Fruit fly (Drosophila melanogaster) whole organism, embryonic: ENCODE measurements around the gene GNBP3.

Source experiments
- Abd-B ChIP-seq: fragments of 200-800 bp; sonication (Bioruptor generic); optimal IDR thresholded peaks from 2 replicates; lab custom pipeline; 2018; ENCODE audit warnings: missing biosample characterization, mild to moderate bottlenecking, missing genetic modification characterization, moderate library complexity
- Asciz ChIP-seq: fragments of 200-800 bp; sonication (Bioruptor generic); optimal IDR thresholded peaks from 2 replicates; lab custom pipeline; 2017; ENCODE audit warnings: missing biosample characterization, mild to moderate bottlenecking, missing genetic modification characterization, missing genetic modification reagents
- B-H2 ChIP-seq: fragments of 200-800 bp; sonication (Bioruptor generic); optimal IDR thresholded peaks from 2 replicates; lab custom pipeline; 2018; ENCODE audit warnings: missing biosample characterization, mild to moderate bottlenecking, missing genetic modification characterization
- CG10274 ChIP-seq: fragments of 200-800 bp; sonication (Bioruptor generic); optimal IDR thresholded peaks from 3 replicates; lab custom pipeline; 2017; ENCODE audit warnings: missing biosample characterization, mild to moderate bottlenecking, missing genetic modification characterization
- CG10565 ChIP-seq: fragments of 200-800 bp; sonication (Bioruptor generic); optimal IDR thresholded peaks from 3 replicates; lab custom pipeline; 2016; ENCODE audit warnings: missing biosample characterization, mild to moderate bottlenecking, missing genetic modification characterization
- CG10959 ChIP-seq: fragments of 200-800 bp; sonication (Bioruptor generic); IDR thresholded peaks from 2 replicates; pipeline ENCODE4 v1.3.6; 2022; ENCODE audit warnings: missing biosample characterization, missing genetic modification characterization
- CG10979 ChIP-seq: fragments of 200-800 bp; sonication (Bioruptor generic); optimal IDR thresholded peaks from 2 replicates; lab custom pipeline; 2018; ENCODE audit warnings: missing biosample characterization, mild to moderate bottlenecking, missing genetic modification characterization, moderate library complexity
- CG12104 ChIP-seq: fragments of 200-800 bp; sonication (Bioruptor generic); optimal IDR thresholded peaks from 3 replicates; lab custom pipeline; 2016; ENCODE audit warnings: missing biosample characterization, missing genetic modification characterization
- CG13123 ChIP-seq: fragments of 200-800 bp; sonication (Bioruptor generic); optimal IDR thresholded peaks from 2 replicates; lab custom pipeline; 2016; ENCODE audit warnings: missing biosample characterization, missing genetic modification characterization
- CG13624 ChIP-seq: fragments of 200-800 bp; sonication (Bioruptor generic); optimal IDR thresholded peaks from 2 replicates; lab custom pipeline; 2016; ENCODE audit warnings: missing biosample characterization, missing genetic modification characterization
- CG14050 ChIP-seq: fragments of 200-800 bp; sonication (Bioruptor generic); IDR thresholded peaks from 3 replicates; pipeline ENCODE4 v1.3.6; 2022; ENCODE audit warnings: missing biosample characterization, missing genetic modification characterization
- CG14710 ChIP-seq: fragments of 200-800 bp; sonication (Bioruptor generic); optimal IDR thresholded peaks from 3 replicates; lab custom pipeline; 2019; ENCODE audit warnings: missing biosample characterization, mild to moderate bottlenecking, missing genetic modification characterization, moderate library complexity
- CG2199 ChIP-seq: fragments of 200-800 bp; sonication (Bioruptor generic); IDR thresholded peaks from 3 replicates; pipeline ENCODE4 v1.3.6; 2022; ENCODE audit warnings: missing biosample characterization, missing genetic modification characterization
- CG2678 ChIP-seq: fragments of 200-800 bp; sonication (Bioruptor generic); optimal IDR thresholded peaks from 3 replicates; lab custom pipeline; 2019; ENCODE audit warnings: missing biosample characterization, mild to moderate bottlenecking, missing genetic modification characterization, moderate library complexity
- CG30020 ChIP-seq: fragments of 200-800 bp; optimal IDR thresholded peaks from 2 replicates; lab custom pipeline; 2019; ENCODE audit warnings: missing biosample characterization, mild to moderate bottlenecking, missing genetic modification characterization, moderate library complexity
- CG31441 ChIP-seq: fragments of 200-800 bp; sonication (Bioruptor generic); IDR thresholded peaks from 2 replicates; pipeline ENCODE4 v1.3.6; 2022; ENCODE audit warnings: missing biosample characterization, missing genetic modification characterization
- CG32772 ChIP-seq: fragments of 200-800 bp; sonication (Bioruptor generic); IDR thresholded peaks from 2 replicates; pipeline ENCODE4 v1.3.6; 2022; ENCODE audit warnings: missing biosample characterization, missing genetic modification characterization
- CG3838 ChIP-seq: fragments of 200-800 bp; sonication (Bioruptor generic); optimal IDR thresholded peaks from 3 replicates; lab custom pipeline; 2016; ENCODE audit warnings: missing biosample characterization, missing genetic modification characterization
- CG3995 ChIP-seq: fragments of 200-800 bp; sonication (Bioruptor generic); optimal IDR thresholded peaks from 3 replicates; lab custom pipeline; 2016; ENCODE audit warnings: missing biosample characterization, missing genetic modification characterization
- CG5180 ChIP-seq: fragments of 200-800 bp; sonication (Bioruptor generic); optimal IDR thresholded peaks from 3 replicates; lab custom pipeline; 2017; ENCODE audit warnings: missing biosample characterization, missing genetic modification characterization, mild to moderate bottlenecking, moderate library complexity, missing genetic modification reagents
- CG7556 ChIP-seq: fragments of 200-800 bp; sonication (Bioruptor generic); optimal IDR thresholded peaks from 2 replicates; lab custom pipeline; 2017; ENCODE audit warnings: missing biosample characterization, mild to moderate bottlenecking, missing genetic modification characterization
- CG9797 ChIP-seq: fragments of 200-800 bp; sonication (Bioruptor generic); optimal IDR thresholded peaks from 3 replicates; lab custom pipeline; 2018; ENCODE audit warnings: missing biosample characterization, mild to moderate bottlenecking, missing genetic modification characterization
- Deaf1 ChIP-seq: fragments of 200-800 bp; optimal IDR thresholded peaks from 3 replicates; lab custom pipeline; 2019; ENCODE audit warnings: missing biosample characterization, mild to moderate bottlenecking, missing genetic modification characterization, moderate library complexity
- Hr3 ChIP-seq: fragments of 200-800 bp; sonication (Bioruptor generic); optimal IDR thresholded peaks from 3 replicates; lab custom pipeline; 2016; ENCODE audit warnings: missing biosample characterization, missing genetic modification characterization
- MESR4 ChIP-seq: fragments of 200-800 bp; sonication (Bioruptor generic); optimal IDR thresholded peaks from 2 replicates; lab custom pipeline; 2018; ENCODE audit warnings: missing biosample characterization, mild to moderate bottlenecking, missing genetic modification characterization, moderate library complexity
- Max ChIP-seq: fragments of 200-800 bp; sonication (Bioruptor generic); optimal IDR thresholded peaks from 2 replicates; lab custom pipeline; 2016; ENCODE audit warnings: missing biosample characterization, mild to moderate bottlenecking, missing genetic modification characterization
- NC2β ChIP-seq: fragments of 200-800 bp; sonication (Bioruptor generic); optimal IDR thresholded peaks from 2 replicates; lab custom pipeline; 2016; ENCODE audit warnings: missing biosample characterization, missing genetic modification characterization
- Nf-YB ChIP-seq: fragments of 200-800 bp; sonication (Bioruptor generic); optimal IDR thresholded peaks from 3 replicates; lab custom pipeline; 2019; ENCODE audit warnings: missing biosample characterization, mild to moderate bottlenecking, missing genetic modification characterization, moderate library complexity
- Sry-δ ChIP-seq: fragments of 200-800 bp; sonication (Bioruptor generic); optimal IDR thresholded peaks from 2 replicates; lab custom pipeline; 2016; ENCODE audit warnings: missing biosample characterization, missing genetic modification characterization
- Ssrp ChIP-seq: fragments of 200-800 bp; sonication (Bioruptor generic); optimal IDR thresholded peaks from 2 replicates; lab custom pipeline; 2018; ENCODE audit warnings: missing biosample characterization, mild to moderate bottlenecking, missing genetic modification characterization, moderate library complexity
- ab ChIP-seq: fragments of 200-800 bp; sonication (Bioruptor generic); optimal IDR thresholded peaks from 2 replicates; lab custom pipeline; 2016; ENCODE audit warnings: missing biosample characterization, missing genetic modification characterization
- ash1 ChIP-seq: fragments of 200-800 bp; sonication (Bioruptor generic); optimal IDR thresholded peaks from 2 replicates; lab custom pipeline; 2018; ENCODE audit warnings: missing biosample characterization, mild to moderate bottlenecking, missing genetic modification characterization
- ato ChIP-seq: fragments of 200-800 bp; sonication (Bioruptor generic); IDR thresholded peaks from 2 replicates; pipeline ENCODE4 v1.3.6; 2022; ENCODE audit warnings: missing biosample characterization, missing genetic modification characterization; ENCODE audit not compliant: partially characterized antibody
- cg ChIP-seq: fragments of 200-800 bp; sonication (Bioruptor generic); optimal IDR thresholded peaks from 3 replicates; lab custom pipeline; 2019; ENCODE audit warnings: missing biosample characterization, mild to moderate bottlenecking, missing genetic modification characterization, moderate library complexity
- croc ChIP-seq: fragments of 200-800 bp; sonication (Bioruptor generic); conservative IDR thresholded peaks from 3 replicates; pipeline ENCODE4 v1.3.6; 2022; ENCODE audit warnings: missing biosample characterization, missing genetic modification characterization
- ems ChIP-seq: fragments of 200-800 bp; sonication (Bioruptor generic); optimal IDR thresholded peaks from 3 replicates; lab custom pipeline; 2016; ENCODE audit warnings: missing biosample characterization, missing genetic modification characterization
- esg ChIP-seq: fragments of 200-800 bp; sonication (Bioruptor generic); conservative IDR thresholded peaks from 2 replicates; pipeline ENCODE4 v1.3.6; 2022; ENCODE audit warnings: missing biosample characterization, missing genetic modification characterization
- ewg ChIP-seq: fragments of 200-800 bp; sonication (Bioruptor generic); optimal IDR thresholded peaks from 3 replicates; lab custom pipeline; 2017; ENCODE audit warnings: mild to moderate bottlenecking, missing biosample characterization, missing genetic modification reagents, missing genetic modification characterization
- fd64A ChIP-seq: fragments of 200-800 bp; sonication (Bioruptor generic); optimal IDR thresholded peaks from 3 replicates; lab custom pipeline; 2018; ENCODE audit warnings: missing biosample characterization, mild to moderate bottlenecking, missing genetic modification characterization
- her ChIP-seq: fragments of 200-800 bp; sonication (Bioruptor generic); optimal IDR thresholded peaks from 2 replicates; lab custom pipeline; 2016; ENCODE audit warnings: missing biosample characterization, missing genetic modification characterization
- kah ChIP-seq: fragments of 200-800 bp; sonication (Bioruptor generic); optimal IDR thresholded peaks from 2 replicates; lab custom pipeline; 2018; ENCODE audit warnings: missing biosample characterization, mild to moderate bottlenecking, missing genetic modification characterization
- salm ChIP-seq: fragments of 200-800 bp; sonication (Bioruptor generic); optimal IDR thresholded peaks from 2 replicates; lab custom pipeline; 2018; ENCODE audit warnings: missing biosample characterization, mild to moderate bottlenecking, missing genetic modification characterization
- schlank ChIP-seq: fragments of 200-800 bp; sonication (Bioruptor generic); optimal IDR thresholded peaks from 2 replicates; lab custom pipeline; 2018; ENCODE audit warnings: missing biosample characterization, mild to moderate bottlenecking, missing genetic modification characterization
- sens ChIP-seq: fragments of 200-800 bp; sonication (Bioruptor generic); peaks from one replicate; lab custom pipeline; 2016; ENCODE audit warnings: missing biosample characterization, missing genetic modification characterization
- sisA ChIP-seq: fragments of 200-800 bp; sonication (Bioruptor generic); IDR thresholded peaks from 2 replicates; pipeline ENCODE4 v1.3.6; 2022; ENCODE audit warnings: missing biosample characterization, missing genetic modification characterization
- sna ChIP-seq: fragments of 200-800 bp; sonication (Bioruptor generic); IDR thresholded peaks from 2 replicates; pipeline ENCODE4 v1.3.6; 2022; ENCODE audit warnings: missing biosample characterization, missing genetic modification characterization; ENCODE audit not compliant: partially characterized antibody
- sqz ChIP-seq: fragments of 200-800 bp; sonication (Bioruptor generic); optimal IDR thresholded peaks from 3 replicates; lab custom pipeline; 2018; ENCODE audit warnings: missing biosample characterization, mild to moderate bottlenecking, missing genetic modification characterization
- sr ChIP-seq: fragments of 200-800 bp; sonication (Bioruptor generic); IDR thresholded peaks from 3 replicates; pipeline ENCODE4 v1.3.6; 2022; ENCODE audit warnings: missing biosample characterization, missing genetic modification characterization
- ssp ChIP-seq: fragments of 200-800 bp; sonication (Bioruptor generic); IDR thresholded peaks from 2 replicates; pipeline ENCODE4 v1.3.6; 2022; ENCODE audit warnings: missing biosample characterization, missing genetic modification characterization
- tin ChIP-seq: fragments of 200-800 bp; sonication (Bioruptor generic); optimal IDR thresholded peaks from 3 replicates; lab custom pipeline; 2016; ENCODE audit warnings: missing biosample characterization, missing genetic modification characterization
- unpg ChIP-seq: fragments of 200-800 bp; sonication (Bioruptor generic); optimal IDR thresholded peaks from 3 replicates; lab custom pipeline; 2018; ENCODE audit warnings: missing biosample characterization, mild to moderate bottlenecking, missing genetic modification characterization, moderate library complexity
- wor ChIP-seq: fragments of 200-800 bp; sonication (Bioruptor generic); IDR thresholded peaks from 2 replicates; pipeline ENCODE4 v1.3.6; 2022; ENCODE audit warnings: missing biosample characterization, missing genetic modification characterization

The GNBP3 gene

DNA sequence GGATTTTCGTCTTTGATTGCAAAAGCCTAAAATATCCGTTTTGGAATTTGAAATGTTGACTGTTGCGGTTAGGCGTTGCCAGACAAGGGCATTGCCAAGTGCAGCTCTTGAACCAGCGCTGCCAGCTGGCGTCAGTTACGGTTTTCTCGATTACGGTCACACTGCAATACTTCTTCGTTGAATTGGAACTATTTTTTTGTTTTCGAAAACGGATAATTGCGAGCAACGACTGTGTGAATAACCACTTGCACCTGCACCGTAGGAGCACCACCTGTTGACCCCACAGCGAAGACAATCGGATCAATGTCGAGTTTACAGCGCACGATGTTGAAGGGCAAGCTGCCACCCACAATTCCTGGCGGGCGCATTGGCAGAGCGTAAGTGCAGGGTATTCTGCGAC lies 31.8 kb downstream of the GNBP3 start, which contains the start of gene CG5068 (continued):
- peak; percentile 13 for TF ChIP-seq ato (GFP tag; lab: Robert Waterston, UW)
- TF ChIP-seq Nf-YB (GFP tag; lab: Kevin White, UChicago) = no peak
- no peak for TF ChIP-seq esg (GFP tag; lab: Robert Waterston, UW)
- no peak for TF ChIP-seq CG5180 (GFP tag; lab: Kevin White, UChicago)
- no peak for TF ChIP-seq croc
- no peak for TF ChIP-seq Ssrp (tag; lab: Kevin White, UChicago)
- no peak for TF ChIP-seq CG10274 (GFP tag; lab: Kevin White, UChicago)
- no peak for TF ChIP-seq Asciz (GFP tag; lab: Kevin White, UChicago)
- TF ChIP-seq tin (GFP tag; lab: Kevin White, UChicago) = no peak
- TF ChIP-seq Sry-δ (GFP tag; lab: Kevin White, UChicago) = peak; percentile 32
- TF ChIP-seq schlank (tag; lab: Kevin White, UChicago) = no peak
- no peak for TF ChIP-seq CG13123 (GFP tag; lab: Kevin White, UChicago)
- peak; percentile 0 for TF ChIP-seq kah (GFP tag; lab: Kevin White, UChicago)
- TF ChIP-seq CG13624 = no peak
- TF ChIP-seq sr (GFP tag; lab: Robert Waterston, UW) = no peak
- no peak for TF ChIP-seq her (GFP tag; lab: Kevin White, UChicago)
- no peak for TF ChIP-seq Deaf1 (tag; lab: Kevin White, UChicago)
- TF ChIP-seq unpg (GFP tag; lab: Kevin White, UChicago) = no peak
- TF ChIP-seq CG14710 = peak; percentile 17
- no peak for TF ChIP-seq wor
- TF ChIP-seq ewg = peak; percentile 5
- no peak for TF ChIP-seq Max (GFP tag; lab: Kevin White, UChicago)
- no peak for TF ChIP-seq CG12104 (GFP tag; lab: Kevin White, UChicago)
- no peak for TF ChIP-seq fd64A (GFP tag; lab: Kevin White, UChicago)
- TF ChIP-seq CG3995 (GFP tag; lab: Kevin White, UChicago) = no peak
- no peak for TF ChIP-seq CG7556 (GFP tag; lab: Kevin White, UChicago)
- no peak for TF ChIP-seq CG10979
- TF ChIP-seq CG30020 (tag; lab: Kevin White, UChicago) = no peak
- no peak for TF ChIP-seq sens (GFP tag; lab: Kevin White, UChicago)
- TF ChIP-seq CG3838 = no peak
- TF ChIP-seq ems (GFP tag; lab: Kevin White, UChicago) = no peak
- no peak for TF ChIP-seq CG32772 (GFP tag; lab: Robert Waterston, UW)
- TF ChIP-seq CG31441 (GFP tag; lab: Robert Waterston, UW) = no peak
- no peak for TF ChIP-seq ssp (GFP tag; lab: Robert Waterston, UW)
- TF ChIP-seq B-H2 (GFP tag; lab: Kevin White, UChicago) = no peak
- TF ChIP-seq NC2β = no peak
- TF ChIP-seq Abd-B (GFP tag; lab: Kevin White, UChicago) = no peak
- no peak for TF ChIP-seq ash1
- TF ChIP-seq sqz (GFP tag; lab: Kevin White, UChicago) = no peak
- no peak for TF ChIP-seq CG14050 (GFP tag; lab: Robert Waterston, UW)
- TF ChIP-seq cg (GFP tag; lab: Kevin White, UChicago) = no peak
- TF ChIP-seq MESR4 (GFP tag; lab: Kevin White, UChicago) = peak; percentile 85
- peak; percentile 7; the same call in 1 of the 2 replicates for TF ChIP-seq CG10959 (GFP tag; lab: Robert Waterston, UW)
- TF ChIP-seq sisA (GFP tag; lab: Robert Waterston, UW) = no peak
- no peak for TF ChIP-seq CG10565 (GFP tag; lab: Kevin White, UChicago)
- TF ChIP-seq Hr3 (GFP tag; lab: Kevin White, UChicago) = no peak
- TF ChIP-seq CG9797 (GFP tag; lab: Kevin White, UChicago) = peak; percentile 77
- 0 out of 3 replicates have a peak, but pooled peaks have one; percentile 20 for TF ChIP-seq CG2199 (GFP tag; lab: Robert Waterston, UW)
- TF ChIP-seq salm = no peak
- TF ChIP-seq sna (GFP tag; lab: Robert Waterston, UW) = peak; percentile 50; the same call in 1 of the 2 replicates
- no peak for TF ChIP-seq CG2678 (tag; lab: Kevin White, UChicago)
- TF ChIP-seq ab (GFP tag; lab: Kevin White, UChicago) = no peak
